Worm (Caenorhabditis elegans): ENCODE data around the gene C15H11.13.

- no peak for TF ChIP-seq dao-5 (tag; optimal IDR thresholded peaks at IDR 0.05)
- TF ChIP-seq W03F9.2 (tag; optimal IDR thresholded peaks at IDR 0.05) = no peak
- no peak for TF ChIP-seq him-1 (tag; optimal IDR thresholded peaks at IDR 0.05)
Measured at ce11 chrV:14437355-14437754, 42.5 kb downstream of the C15H11.13 start.
